Fruit fly (Drosophila melanogaster) whole organism, embryonic: Measurements from ENCODE around the gene Socs36E.

Experiments
- B-H2 ChIP-seq: fragments of 200-800 bp; sonication (Bioruptor generic); optimal IDR thresholded peaks from 2 replicates; lab custom pipeline; 2018; ENCODE audit warnings: missing biosample characterization, mild to moderate bottlenecking, missing genetic modification characterization
- CG12104 ChIP-seq: fragments of 200-800 bp; sonication (Bioruptor generic); optimal IDR thresholded peaks from 3 replicates; lab custom pipeline; 2016; ENCODE audit warnings: missing biosample characterization, missing genetic modification characterization
- CG12659 ChIP-seq: fragments of 200-800 bp; sonication (Bioruptor generic); optimal IDR thresholded peaks from 3 replicates; lab custom pipeline; 2017; ENCODE audit warnings: mild to moderate bottlenecking, missing biosample characterization, missing genetic modification reagents, missing genetic modification characterization
- CG12744 ChIP-seq: fragments of 200-800 bp; sonication (Bioruptor generic); optimal IDR thresholded peaks from 2 replicates; lab custom pipeline; 2016; ENCODE audit warnings: missing biosample characterization, missing genetic modification characterization
- CG14441 ChIP-seq: fragments of 200-800 bp; sonication (Bioruptor generic); IDR thresholded peaks from 2 replicates; pipeline ENCODE4 v1.3.6; 2022; ENCODE audit warnings: missing biosample characterization, missing genetic modification characterization
- CG17361 ChIP-seq: fragments of 200-800 bp; sonication (Bioruptor generic); IDR thresholded peaks from 3 replicates; pipeline ENCODE4 v1.3.6; 2022; ENCODE audit warnings: missing biosample characterization, missing genetic modification characterization
- CG18262 ChIP-seq: fragments of 200-800 bp; optimal IDR thresholded peaks from 3 replicates; lab custom pipeline; 2019; ENCODE audit warnings: missing biosample characterization, mild to moderate bottlenecking, missing genetic modification characterization, moderate library complexity
- CG18764 ChIP-seq: fragments of 200-800 bp; sonication (Bioruptor generic); optimal IDR thresholded peaks from 3 replicates; lab custom pipeline; 2016; ENCODE audit warnings: missing biosample characterization, missing genetic modification characterization
- CG2875 ChIP-seq: fragments of 200-800 bp; sonication (Bioruptor generic); optimal IDR thresholded peaks from 2 replicates; lab custom pipeline; 2017; ENCODE audit warnings: missing biosample characterization, mild to moderate bottlenecking, missing genetic modification characterization, missing genetic modification reagents
- CG31365 ChIP-seq: fragments of 200-800 bp; sonication (Bioruptor generic); optimal IDR thresholded peaks from 2 replicates; lab custom pipeline; 2018; ENCODE audit warnings: missing biosample characterization, mild to moderate bottlenecking, missing genetic modification characterization
- CG34224 ChIP-seq: fragments of 200-800 bp; sonication (Bioruptor generic); IDR thresholded peaks from 3 replicates; pipeline ENCODE4 v1.3.6; 2022; ENCODE audit warnings: missing biosample characterization, missing genetic modification characterization; ENCODE audit not compliant: partially characterized antibody
- CG6765 ChIP-seq: fragments of 200-800 bp; sonication (Bioruptor generic); optimal IDR thresholded peaks from 3 replicates; lab custom pipeline; 2017; ENCODE audit warnings: missing biosample characterization, mild to moderate bottlenecking, missing genetic modification characterization
- Camta ChIP-seq: fragments of 200-800 bp; sonication (Bioruptor generic); optimal IDR thresholded peaks from 2 replicates; lab custom pipeline; 2016; ENCODE audit warnings: missing biosample characterization, missing genetic modification characterization
- Dek ChIP-seq: fragments of 200-800 bp; sonication (Bioruptor generic); optimal IDR thresholded peaks from 3 replicates; lab custom pipeline; 2019; ENCODE audit warnings: missing biosample characterization, mild to moderate bottlenecking, missing genetic modification characterization, moderate library complexity
- Doc2 ChIP-seq: fragments of 200-800 bp; sonication (Bioruptor generic); IDR thresholded peaks from 2 replicates; pipeline ENCODE4 v1.3.6; 2022; ENCODE audit warnings: missing biosample characterization, missing genetic modification characterization
- Drgx ChIP-seq: fragments of 200-800 bp; sonication (Bioruptor generic); IDR thresholded peaks from 2 replicates; pipeline ENCODE4 v1.3.6; 2022; ENCODE audit warnings: missing biosample characterization, missing genetic modification characterization
- Ets65A ChIP-seq: fragments of 200-800 bp; sonication (Bioruptor generic); peaks from one replicate; lab custom pipeline; 2016; ENCODE audit warnings: missing biosample characterization, missing genetic modification characterization
- Hmr ChIP-seq: fragments of 200-800 bp; sonication (Bioruptor generic); optimal IDR thresholded peaks from 3 replicates; lab custom pipeline; 2017; ENCODE audit warnings: mild to moderate bottlenecking, missing biosample characterization, missing genetic modification reagents, missing genetic modification characterization
- Hmx ChIP-seq: fragments of 200-800 bp; sonication (Bioruptor generic); optimal IDR thresholded peaks from 2 replicates; lab custom pipeline; 2016; ENCODE audit warnings: missing biosample characterization, missing genetic modification characterization
- Hr51 ChIP-seq, 2 experiments: fragments of 200-800 bp; sonication (Bioruptor generic); optimal IDR thresholded peaks; 2 replicates in 1 of 2; 3 replicates in 1 of 2; lab custom pipeline; 2016 to 2018; ENCODE audit warnings: missing biosample characterization in 2 of 2, missing genetic modification characterization in 2 of 2, mild to moderate bottlenecking in 1 of 2, moderate library complexity in 1 of 2
- Hsf ChIP-seq: fragments of 200-800 bp; sonication (Bioruptor generic); optimal IDR thresholded peaks from 3 replicates; lab custom pipeline; 2016; ENCODE audit warnings: missing biosample characterization, missing genetic modification characterization
- Jarid2 ChIP-seq: fragments of 200-800 bp; sonication (Bioruptor generic); optimal IDR thresholded peaks from 3 replicates; lab custom pipeline; 2017; ENCODE audit warnings: mild to moderate bottlenecking, missing biosample characterization, missing genetic modification reagents, missing genetic modification characterization
- Lhr ChIP-seq: fragments of 200-800 bp; sonication (Bioruptor generic); optimal IDR thresholded peaks from 3 replicates; lab custom pipeline; 2017; ENCODE audit warnings: mild to moderate bottlenecking, missing biosample characterization, missing genetic modification reagents, missing genetic modification characterization
- Mad ChIP-seq: fragments of 200-800 bp; sonication (Bioruptor generic); optimal IDR thresholded peaks from 2 replicates; lab custom pipeline; 2016; ENCODE audit warnings: missing biosample characterization, missing genetic modification characterization
- Max ChIP-seq: fragments of 200-800 bp; sonication (Bioruptor generic); optimal IDR thresholded peaks from 2 replicates; lab custom pipeline; 2016; ENCODE audit warnings: missing biosample characterization, mild to moderate bottlenecking, missing genetic modification characterization
- Meics ChIP-seq: fragments of 200-800 bp; sonication (Bioruptor generic); optimal IDR thresholded peaks from 2 replicates; lab custom pipeline; 2017; ENCODE audit warnings: missing biosample characterization, mild to moderate bottlenecking, missing genetic modification characterization
- Mrtf ChIP-seq: fragments of 200-800 bp; sonication (Bioruptor generic); IDR thresholded peaks from 3 replicates; pipeline ENCODE4 v1.3.6; 2022; ENCODE audit warnings: missing biosample characterization, missing genetic modification characterization
- NFAT ChIP-seq: fragments of 200-800 bp; sonication (Bioruptor generic); IDR thresholded peaks from 2 replicates; pipeline ENCODE4 v1.3.6; 2022; ENCODE audit warnings: missing biosample characterization, missing genetic modification characterization
- NK7.1 ChIP-seq: fragments of 200-800 bp; sonication (Bioruptor generic); optimal IDR thresholded peaks from 3 replicates; lab custom pipeline; 2016; ENCODE audit warnings: missing biosample characterization, missing genetic modification characterization
- PHDP ChIP-seq: fragments of 200-800 bp; sonication (Bioruptor generic); optimal IDR thresholded peaks from 3 replicates; lab custom pipeline; 2018; ENCODE audit warnings: missing biosample characterization, mild to moderate bottlenecking, missing genetic modification characterization, moderate library complexity
- Ravus ChIP-seq: fragments of 200-800 bp; sonication (Bioruptor generic); IDR thresholded peaks from 2 replicates; pipeline ENCODE4 v1.3.6; 2022; ENCODE audit warnings: missing biosample characterization, missing genetic modification characterization
- TFAM ChIP-seq: fragments of 200-800 bp; sonication (Bioruptor generic); optimal IDR thresholded peaks from 2 replicates; lab custom pipeline; 2017; ENCODE audit warnings: missing biosample characterization, missing genetic modification characterization, inconsistent platforms
- ara ChIP-seq: fragments of 200-800 bp; sonication (Bioruptor generic); IDR thresholded peaks from 2 replicates; pipeline ENCODE4 v1.3.6; 2022; ENCODE audit warnings: missing biosample characterization, missing genetic modification characterization
- cad ChIP-seq: fragments of >200 bp; optimal IDR thresholded peaks from 2 replicates; lab custom pipeline; 2017; ENCODE audit warnings: missing biosample characterization, missing genetic modification characterization
- cas ChIP-seq: fragments of 200-800 bp; sonication (Bioruptor generic); IDR thresholded peaks from 2 replicates; pipeline ENCODE4 v1.3.6; 2022; ENCODE audit warnings: missing biosample characterization, missing genetic modification characterization
- corto ChIP-seq: fragments of 200-800 bp; sonication (Bioruptor generic); optimal IDR thresholded peaks from 2 replicates; lab custom pipeline; 2016; ENCODE audit warnings: missing biosample characterization, mild to moderate bottlenecking, missing genetic modification characterization, moderate library complexity
- dm ChIP-seq: fragments of 200-800 bp; sonication (Bioruptor generic); optimal IDR thresholded peaks from 3 replicates; lab custom pipeline; 2016; ENCODE audit warnings: missing biosample characterization, missing genetic modification characterization
- emc ChIP-seq: fragments of 200-800 bp; sonication (Bioruptor generic); optimal IDR thresholded peaks from 2 replicates; lab custom pipeline; 2016; ENCODE audit warnings: missing biosample characterization, missing genetic modification characterization
- ems ChIP-seq: fragments of 200-800 bp; sonication (Bioruptor generic); optimal IDR thresholded peaks from 3 replicates; lab custom pipeline; 2016; ENCODE audit warnings: missing biosample characterization, missing genetic modification characterization
- fru ChIP-seq: fragments of >200 bp; optimal IDR thresholded peaks from 2 replicates; lab custom pipeline; 2017
- gcm2 ChIP-seq: fragments of 200-800 bp; sonication (Bioruptor generic); optimal IDR thresholded peaks from 2 replicates; lab custom pipeline; 2016; ENCODE audit warnings: missing biosample characterization, missing genetic modification characterization
- ken ChIP-seq: fragments of 200-800 bp; sonication (Bioruptor generic); IDR thresholded peaks from 3 replicates; pipeline ENCODE4 v1.3.6; 2022; ENCODE audit warnings: missing biosample characterization, missing genetic modification characterization
- lola ChIP-seq, 3 experiments: fragments of >200 bp in 2 of 3; fragments of 200-800 bp in 1 of 3; sonication (Bioruptor generic) in 1 of 3; optimal IDR thresholded peaks; 2 replicates each; lab custom pipeline; 2017 to 2019; ENCODE audit warnings: missing biosample characterization in 3 of 3, missing genetic modification characterization in 3 of 3, mild to moderate bottlenecking in 1 of 3, moderate library complexity in 1 of 3
- nom ChIP-seq: fragments of 200-800 bp; sonication (Bioruptor generic); optimal IDR thresholded peaks from 2 replicates; lab custom pipeline; 2017; ENCODE audit warnings: missing biosample characterization, missing genetic modification characterization, mild to moderate bottlenecking, moderate library complexity, missing genetic modification reagents
- pb ChIP-seq: fragments of 200-800 bp; sonication (Bioruptor generic); optimal IDR thresholded peaks from 3 replicates; lab custom pipeline; 2016; ENCODE audit warnings: missing biosample characterization, missing genetic modification characterization
- scrt ChIP-seq: fragments of 200-800 bp; sonication (Bioruptor generic); optimal IDR thresholded peaks from 2 replicates; lab custom pipeline; 2018; ENCODE audit warnings: missing biosample characterization, mild to moderate bottlenecking, missing genetic modification characterization, moderate library complexity
- sim ChIP-seq: fragments of 200-800 bp; sonication (Bioruptor generic); IDR thresholded peaks from 2 replicates; pipeline ENCODE4 v1.3.6; 2022; ENCODE audit warnings: missing biosample characterization, missing genetic modification characterization
- slp2 ChIP-seq: fragments of 200-800 bp; sonication (Bioruptor generic); optimal IDR thresholded peaks from 2 replicates; lab custom pipeline; 2016; ENCODE audit warnings: missing biosample characterization, missing genetic modification characterization
- stwl ChIP-seq: fragments of 200-800 bp; sonication (Bioruptor generic); optimal IDR thresholded peaks from 3 replicates; lab custom pipeline; 2018; ENCODE audit warnings: missing biosample characterization, mild to moderate bottlenecking, missing genetic modification characterization, moderate library complexity
- tap ChIP-seq: fragments of 200-800 bp; optimal IDR thresholded peaks from 3 replicates; lab custom pipeline; 2019; ENCODE audit warnings: missing biosample characterization, mild to moderate bottlenecking, missing genetic modification characterization, moderate library complexity
- yki ChIP-seq: fragments of >200 bp; optimal IDR thresholded peaks from 3 replicates; lab custom pipeline; 2018
- zfh1 ChIP-seq: fragments of 200-800 bp; sonication (Bioruptor generic); IDR thresholded peaks from 3 replicates; pipeline ENCODE4 v1.3.6; 2022; ENCODE audit warnings: missing biosample characterization, missing genetic modification characterization

The Socs36E gene

DNA sequence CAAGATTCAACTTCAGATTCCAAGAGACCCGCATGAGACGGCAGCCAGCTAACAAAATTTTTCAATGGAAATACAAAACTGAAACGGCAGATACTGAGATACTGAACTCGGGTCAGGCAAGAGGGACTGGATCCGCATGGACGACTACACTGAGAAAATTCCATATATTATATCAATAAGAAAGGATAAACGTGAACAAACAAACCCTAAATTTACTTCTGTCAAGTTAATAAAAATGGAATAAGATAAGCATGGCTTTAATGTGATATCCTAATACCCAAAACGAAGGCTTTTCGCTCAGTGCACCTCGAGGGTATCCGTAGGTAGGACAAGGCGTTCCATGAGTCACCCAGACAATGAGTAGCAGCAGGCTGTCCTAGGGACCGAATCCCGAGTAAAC is 7.0 kb downstream of the Socs36E start (continued):
- TF ChIP-seq CG17361 (peak; percentile 87), pb (GFP tag; lab: Kevin White, UChicago) (peak; percentile 54), Meics (GFP tag; lab: Kevin White, UChicago) (peak; percentile 64), ken (GFP tag; lab: Robert Waterston, UW) (peak; percentile 84), Jarid2 (GFP tag; lab: Kevin White, UChicago) (peak; percentile 30), ems (GFP tag; lab: Kevin White, UChicago) (peak; percentile 83), Ravus (GFP tag; lab: Robert Waterston, UW) (peak; percentile 21; the same call in 1 of the 2 replicates), PHDP (tag; lab: Kevin White, UChicago) (peak; percentile 70), zfh1 (peak; percentile 96), Hmx (GFP tag; lab: Kevin White, UChicago) (peak; percentile 51), scrt (GFP tag; lab: Kevin White, UChicago) (peak; percentile 64), Hr51 (GFP tag; optimal IDR thresholded peaks at IDR 0.05; lab: Kevin White, UChicago) (peak; percentile 76 to 91), NK7.1 (GFP tag; lab: Kevin White, UChicago) (peak; percentile 75), CG2875 (peak; percentile 81), CG12659 (GFP tag; lab: Kevin White, UChicago) (peak; percentile 56), gcm2 (GFP tag; lab: Kevin White, UChicago) (peak; percentile 50), Mad (peak; percentile 90), cad (no peak), Camta (peak; percentile 87), cas (GFP tag; lab: Robert Waterston, UW) (0 out of 2 replicates have a peak, but pooled peaks have one; percentile 30), CG34224 (GFP tag; lab: Robert Waterston, UW) (no peak), Mrtf (GFP tag; lab: Robert Waterston, UW) (peak; percentile 70; the same call in 2 of the 3 replicates), tap (tag; lab: Kevin White, UChicago) (peak; percentile 48), CG18262 (tag; lab: Kevin White, UChicago) (peak; percentile 93), emc (GFP tag; lab: Kevin White, UChicago) (peak; percentile 58), CG12104 (GFP tag; lab: Kevin White, UChicago) (peak; percentile 71), CG6765 (GFP tag; lab: Kevin White, UChicago) (peak; percentile 30), NFAT (GFP tag; lab: Robert Waterston, UW) (peak; percentile 66), Hmr (GFP tag; lab: Kevin White, UChicago) (peak; percentile 65), dm (GFP tag; lab: Kevin White, UChicago) (peak; percentile 83), fru (lab: Kevin White, UChicago) (no peak), corto (GFP tag; lab: Kevin White, UChicago) (peak; percentile 90), slp2 (GFP tag; lab: Kevin White, UChicago) (peak; percentile 76), CG12744 (GFP tag; lab: Kevin White, UChicago) (peak; percentile 80), ara (GFP tag; lab: Robert Waterston, UW) (peak; percentile 97), Lhr (GFP tag; lab: Kevin White, UChicago) (peak; percentile 56), Hsf (GFP tag; lab: Kevin White, UChicago) (peak; percentile 87), CG31365 (tag; lab: Kevin White, UChicago) (peak; percentile 16), CG18764 (GFP tag; lab: Kevin White, UChicago) (peak; percentile 79), nom (GFP tag; lab: Kevin White, UChicago) (peak; percentile 82), stwl (peak; percentile 71), CG14441 (GFP tag; lab: Robert Waterston, UW) (peak; percentile 75), B-H2 (GFP tag; lab: Kevin White, UChicago) (no peak), sim (GFP tag; lab: Robert Waterston, UW) (peak; percentile 88), TFAM (GFP tag; lab: Kevin White, UChicago) (peak; percentile 55), Doc2 (GFP tag; lab: Robert Waterston, UW) (no peak), Drgx (GFP tag; lab: Robert Waterston, UW) (peak; percentile 89), lola (GFP tag; optimal IDR thresholded peaks at IDR 0.05; lab: Kevin White, UChicago) (peak in 1 of 3 experiments; percentile 94), Max (GFP tag; lab: Kevin White, UChicago) (peak; percentile 80), Ets65A (GFP tag; lab: Kevin White, UChicago) (peak; percentile 96), Dek (tag; lab: Kevin White, UChicago) (peak; percentile 62), yki (lab: Kevin White, UChicago) (no peak)
